Worm (Caenorhabditis elegans) whole organism, early embryonic: Measurements from ENCODE around the gene nhr-51.

ENCODE experiments used
- B0310.2 ChIP-seq: sonication (generic microtip); optimal IDR thresholded peaks from 2 replicates; lab custom pipeline; 2016; ENCODE audit warnings: mild to moderate bottlenecking, missing genetic modification characterization, missing compliant biosample characterization
- F13C5.2 ChIP-seq: sonication (generic microtip); optimal IDR thresholded peaks from 2 replicates; lab custom pipeline; 2017; ENCODE audit warnings: mild to moderate bottlenecking, missing genetic modification characterization, inconsistent platforms, missing compliant biosample characterization
- ama-1 ChIP-seq: fragments of 150-350 bp; optimal IDR thresholded peaks from 2 replicates; lab custom pipeline; 2014
- ceh-13 ChIP-seq: fragments of 200-800 bp; sonication (Bioruptor generic); optimal IDR thresholded peaks from 2 replicates; lab custom pipeline; 2018; ENCODE audit warnings: mild to moderate bottlenecking, missing genetic modification characterization, missing compliant biosample characterization
- flt-1 ChIP-seq: fragments of 200-800 bp; sonication (Bioruptor generic); IDR thresholded peaks from 2 replicates; pipeline ENCODE4 v1.3.6; 2022; ENCODE audit warnings: missing genetic modification characterization, missing compliant biosample characterization
- hmg-4 ChIP-seq: fragments of 200-800 bp; sonication (Bioruptor generic); optimal IDR thresholded peaks from 2 replicates; lab custom pipeline; 2018; ENCODE audit warnings: mild to moderate bottlenecking, missing genetic modification characterization, missing compliant biosample characterization
- sea-1 ChIP-seq: fragments of 200-800 bp; sonication (Bioruptor generic); conservative IDR thresholded peaks from 2 replicates; pipeline ENCODE4 v1.3.6; 2022; ENCODE audit warnings: missing genetic modification characterization, missing compliant biosample characterization
- tbx-11 ChIP-seq: fragments of 200-800 bp; sonication (Bioruptor generic); IDR thresholded peaks from 2 replicates; pipeline ENCODE4 v1.3.6; 2022; ENCODE audit warnings: missing genetic modification characterization, missing compliant biosample characterization

ce11 chrV:15673707-15674106 is at the start of gene nhr-51:
- TF ChIP-seq sea-1 (GFP tag; lab: Robert Waterston, UW) = no peak
- TF ChIP-seq hmg-4 (GFP tag; lab: Kevin White, UChicago) = no peak
- TF ChIP-seq tbx-11 = no peak
- no peak for TF ChIP-seq ama-1 (lab: Kevin White, UChicago)
- TF ChIP-seq flt-1 (GFP tag; lab: Robert Waterston, UW) = no peak
- no peak for TF ChIP-seq ceh-13 (GFP tag; lab: Kevin White, UChicago)
- no peak for TF ChIP-seq B0310.2 (tag; lab: Kevin White, UChicago)
- no peak for TF ChIP-seq F13C5.2
